Worm (Caenorhabditis elegans) whole organism, early embryonic: ENCODE measurements around the gene rin-1.
"Not testable (repeated sequence)": the region's sequence is repeated elsewhere in the genome, so short reads cannot be mapped to it uniquely, and the experiment has no call there.

Experiments used
- aly-1 ChIP-seq: sonication (generic microtip); optimal IDR thresholded peaks from 2 replicates; lab custom pipeline; 2016; ENCODE audit warnings: missing genetic modification characterization, missing compliant biosample characterization
- ama-1 ChIP-seq: fragments of 150-350 bp; optimal IDR thresholded peaks from 2 replicates; lab custom pipeline; 2014
- ceh-36 ChIP-seq: sonication (generic microtip); optimal IDR thresholded peaks from 2 replicates; lab custom pipeline; 2016; ENCODE audit warnings: missing genetic modification characterization, inconsistent platforms, missing compliant biosample characterization
- hmbx-1 ChIP-seq: sonication (generic microtip); optimal IDR thresholded peaks from 2 replicates; lab custom pipeline; 2016; ENCODE audit warnings: mild to moderate bottlenecking, missing genetic modification characterization, missing compliant biosample characterization
- hmg-4 ChIP-seq: fragments of 200-800 bp; sonication (Bioruptor generic); optimal IDR thresholded peaks from 2 replicates; lab custom pipeline; 2018; ENCODE audit warnings: mild to moderate bottlenecking, missing genetic modification characterization, missing compliant biosample characterization
- hnd-1 ChIP-seq: sonication (generic microtip); optimal IDR thresholded peaks from 2 replicates; lab custom pipeline; 2016; ENCODE audit warnings: missing genetic modification characterization, missing compliant biosample characterization
- tbx-11 ChIP-seq: fragments of 200-800 bp; sonication (Bioruptor generic); IDR thresholded peaks from 2 replicates; pipeline ENCODE4 v1.3.6; 2022; ENCODE audit warnings: missing genetic modification characterization, missing compliant biosample characterization
- tbx-37 ChIP-seq: fragments of 200-800 bp; sonication (Bioruptor generic); conservative IDR thresholded peaks from 2 replicates; pipeline ENCODE4 v1.3.6; 2022; ENCODE audit warnings: missing genetic modification reagents, missing genetic modification characterization, missing compliant biosample characterization

ce11 chrV:14750357-14750756 lies 65.0 kb downstream of the rin-1 start, which contains the start of gene nspa-10:
- TF ChIP-seq ama-1 (lab: Kevin White, UChicago); hnd-1 (tag; lab: Kevin White, UChicago); tbx-37 (GFP tag; lab: Robert Waterston, UW); hmg-4; hmbx-1; ceh-36 (tag; lab: Kevin White, UChicago); aly-1 (tag; lab: Kevin White, UChicago); tbx-11 (GFP tag; lab: Robert Waterston, UW): not testable (repeated sequence)
